Worm (Caenorhabditis elegans) whole organism, late embryonic: ENCODE measurements around the gene nhr-277.

Source experiments
- C08G9.2 ChIP-seq: sonication (generic microtip); optimal IDR thresholded peaks from 2 replicates; lab custom pipeline; 2016; ENCODE audit warnings: mild to moderate bottlenecking, missing genetic modification characterization, moderate library complexity, missing compliant biosample characterization
- F13H6.1 ChIP-seq: sonication (generic microtip); optimal IDR thresholded peaks from 2 replicates; lab custom pipeline; 2016; ENCODE audit warnings: missing genetic modification characterization, missing compliant biosample characterization
- T23F11.4 ChIP-seq: fragments of 200-800 bp; sonication (Bioruptor generic); optimal IDR thresholded peaks from 2 replicates; lab custom pipeline; 2018; ENCODE audit warnings: mild to moderate bottlenecking, missing genetic modification characterization, missing compliant biosample characterization
- Y22D7AL.16 ChIP-seq: sonication (generic microtip); optimal IDR thresholded peaks from 2 replicates; lab custom pipeline; 2016; ENCODE audit warnings: missing genetic modification characterization, missing compliant biosample characterization
- ahr-1 ChIP-seq: sonication (generic microtip); optimal IDR thresholded peaks from 2 replicates; lab custom pipeline; 2016; ENCODE audit warnings: missing genetic modification characterization, missing compliant biosample characterization
- ceh-14 ChIP-seq: sonication (generic microtip); optimal IDR thresholded peaks from 2 replicates; lab custom pipeline; 2016; ENCODE audit warnings: missing genotype, missing genetic modification characterization, missing compliant biosample characterization
- ceh-19 ChIP-seq: fragments of 200-800 bp; sonication (Bioruptor generic); optimal IDR thresholded peaks from 2 replicates; lab custom pipeline; 2018; ENCODE audit warnings: mild to moderate bottlenecking, missing genetic modification characterization, missing compliant biosample characterization
- ceh-2 ChIP-seq: sonication (generic microtip); optimal IDR thresholded peaks from 2 replicates; lab custom pipeline; 2016; ENCODE audit warnings: missing genotype, missing genetic modification characterization, missing compliant biosample characterization
- ceh-34 ChIP-seq: sonication (generic microtip); optimal IDR thresholded peaks from 2 replicates; lab custom pipeline; 2016; ENCODE audit warnings: mild to moderate bottlenecking, missing genetic modification characterization, missing compliant biosample characterization
- ceh-45 ChIP-seq: fragments of 200-800 bp; sonication (Bioruptor generic); IDR thresholded peaks from 2 replicates; pipeline ENCODE4 v1.3.6; 2022; ENCODE audit warnings: missing genetic modification reagents, missing genetic modification characterization, missing compliant biosample characterization
- ceh-48 ChIP-seq: sonication (generic microtip); optimal IDR thresholded peaks from 2 replicates; lab custom pipeline; 2016; ENCODE audit warnings: missing genetic modification characterization, inconsistent platforms, missing compliant biosample characterization
- ceh-6 ChIP-seq: fragments of 200-800 bp; sonication (Bioruptor generic); optimal IDR thresholded peaks from 2 replicates; lab custom pipeline; 2018; ENCODE audit warnings: mild to moderate bottlenecking, missing genetic modification characterization, missing compliant biosample characterization
- ceh-9 ChIP-seq: sonication (generic microtip); optimal IDR thresholded peaks from 2 replicates; lab custom pipeline; 2016; ENCODE audit warnings: mild to moderate bottlenecking, missing genetic modification characterization, inconsistent platforms, missing compliant biosample characterization
- che-1 ChIP-seq: sonication (generic microtip); optimal IDR thresholded peaks from 2 replicates; lab custom pipeline; 2016; ENCODE audit warnings: mild to moderate bottlenecking, missing genetic modification characterization, missing compliant biosample characterization
- dmd-4 ChIP-seq: sonication (generic microtip); optimal IDR thresholded peaks from 2 replicates; lab custom pipeline; 2016; ENCODE audit warnings: borderline replicate concordance, missing genetic modification characterization, missing compliant biosample characterization
- dve-1 ChIP-seq: sonication (generic microtip); optimal IDR thresholded peaks from 2 replicates; lab custom pipeline; 2017; ENCODE audit warnings: antibody characterized with exemption, mild to moderate bottlenecking, missing genetic modification characterization, missing compliant biosample characterization
- eyg-1 ChIP-seq: sonication (generic microtip); optimal IDR thresholded peaks from 2 replicates; lab custom pipeline; 2016; ENCODE audit warnings: missing genotype, missing genetic modification characterization, missing compliant biosample characterization
- fax-1 ChIP-seq: sonication (generic microtip); optimal IDR thresholded peaks from 2 replicates; lab custom pipeline; 2016; ENCODE audit warnings: missing genotype, missing genetic modification characterization, missing compliant biosample characterization
- fkh-10 ChIP-seq: fragments of 150-350 bp; optimal IDR thresholded peaks from 2 replicates; lab custom pipeline; 2014; ENCODE audit warnings: missing biosample characterization, missing genetic modification reagents, missing genetic modification characterization
- fkh-6 ChIP-seq: sonication (generic microtip); optimal IDR thresholded peaks from 2 replicates; lab custom pipeline; 2016; ENCODE audit warnings: missing genetic modification characterization, missing compliant biosample characterization
- hlh-13 ChIP-seq: fragments of 200-800 bp; sonication (Bioruptor generic); optimal IDR thresholded peaks from 2 replicates; lab custom pipeline; 2018; ENCODE audit warnings: mild to moderate bottlenecking, missing genetic modification characterization, missing compliant biosample characterization
- hlh-15 ChIP-seq: sonication (generic microtip); optimal IDR thresholded peaks from 2 replicates; lab custom pipeline; 2016; ENCODE audit warnings: missing genetic modification characterization, missing compliant biosample characterization
- hlh-6 ChIP-seq: sonication (generic microtip); optimal IDR thresholded peaks from 2 replicates; lab custom pipeline; 2016; ENCODE audit warnings: missing genotype, missing genetic modification characterization, missing compliant biosample characterization
- lim-6 ChIP-seq: sonication (generic microtip); optimal IDR thresholded peaks from 2 replicates; lab custom pipeline; 2016; ENCODE audit warnings: missing genetic modification characterization, missing compliant biosample characterization
- mec-3 ChIP-seq: sonication (generic microtip); optimal IDR thresholded peaks from 2 replicates; lab custom pipeline; 2016; ENCODE audit warnings: borderline replicate concordance, missing genetic modification characterization, missing compliant biosample characterization
- nfya-1 ChIP-seq: sonication (generic microtip); optimal IDR thresholded peaks from 2 replicates; lab custom pipeline; 2017; ENCODE audit warnings: missing genetic modification characterization, mild to moderate bottlenecking, missing compliant biosample characterization, antibody characterized with exemption, moderate library complexity
- npax-4 ChIP-seq: sonication (generic microtip); optimal IDR thresholded peaks from 2 replicates; lab custom pipeline; 2016; ENCODE audit warnings: missing genetic modification characterization, missing compliant biosample characterization
- odd-2 ChIP-seq: sonication (generic microtip); optimal IDR thresholded peaks from 2 replicates; lab custom pipeline; 2017; ENCODE audit warnings: antibody characterized with exemption, mild to moderate bottlenecking, missing genetic modification characterization, missing compliant biosample characterization
- pax-1 ChIP-seq: fragments of 150-350 bp; optimal IDR thresholded peaks from 2 replicates; lab custom pipeline; 2014; ENCODE audit warnings: missing biosample characterization, missing genetic modification characterization
- pha-4 ChIP-seq: fragments of 150-350 bp; optimal IDR thresholded peaks from 2 replicates; lab custom pipeline; 2018; ENCODE audit warnings: missing biosample characterization, missing genetic modification reagents, missing genetic modification characterization
- ref-2 ChIP-seq: sonication (generic microtip); optimal IDR thresholded peaks from 2 replicates; lab custom pipeline; 2016; ENCODE audit warnings: missing genetic modification characterization, missing compliant biosample characterization
- rnt-1 ChIP-seq: sonication (generic microtip); optimal IDR thresholded peaks from 2 replicates; lab custom pipeline; 2016; ENCODE audit warnings: missing genetic modification characterization, missing compliant biosample characterization
- sdc-2 ChIP-seq: sonication (generic microtip); optimal IDR thresholded peaks from 2 replicates; lab custom pipeline; 2016; ENCODE audit warnings: missing genotype, missing genetic modification characterization, missing compliant biosample characterization
- sox-4 ChIP-seq: sonication (generic microtip); optimal IDR thresholded peaks from 2 replicates; lab custom pipeline; 2017; ENCODE audit warnings: mild to moderate bottlenecking, missing genetic modification characterization, inconsistent platforms, missing compliant biosample characterization
- syd-9 ChIP-seq: sonication (generic microtip); optimal IDR thresholded peaks from 2 replicates; lab custom pipeline; 2016; ENCODE audit warnings: mild to moderate bottlenecking, missing genetic modification characterization, moderate library complexity, missing compliant biosample characterization
- tbx-2 ChIP-seq: sonication (generic microtip); optimal IDR thresholded peaks from 2 replicates; lab custom pipeline; 2016; ENCODE audit warnings: missing genetic modification characterization, missing compliant biosample characterization
- tbx-7 ChIP-seq: sonication (generic microtip); optimal IDR thresholded peaks from 2 replicates; lab custom pipeline; 2016; ENCODE audit warnings: missing genotype, missing genetic modification characterization, missing compliant biosample characterization
- unc-3 ChIP-seq, 2 experiments: fragments of 200-800 bp in 1 of 2; sonication (Bioruptor generic) in 1 of 2; sonication (generic microtip) in 1 of 2; conservative IDR thresholded peaks in 1 of 2; optimal IDR thresholded peaks in 1 of 2; 2 replicates each; pipeline versions ENCODE4 v1.3.6 to Lab custom; 2016 to 2022; ENCODE audit warnings: missing compliant biosample characterization in 2 of 2, missing genetic modification characterization in 2 of 2, missing genetic modification reagents in 1 of 2
- unc-86 ChIP-seq: sonication (generic microtip); optimal IDR thresholded peaks from 2 replicates; lab custom pipeline; 2016; ENCODE audit warnings: missing genetic modification characterization, missing compliant biosample characterization

nhr-277 gene

ce11 chrIV:2725784-2726183 lies 17.0 kb upstream of the nhr-277 start, which contains the start of gene ubxn-2 (continued):
- TF ChIP-seq pax-1 (tag; lab: Kevin White, UChicago) (no peak), ceh-14 (tag; lab: Kevin White, UChicago) (no peak), tbx-7 (tag; lab: Kevin White, UChicago) (no peak), ref-2 (tag; lab: Kevin White, UChicago) (peak; percentile 15), ceh-45 (GFP tag; lab: Robert Waterston, UW) (no peak; the same call in 1 of the 2 replicates), nfya-1 (tag; lab: Kevin White, UChicago) (peak; percentile 40), ceh-9 (tag; lab: Kevin White, UChicago) (no peak), ceh-2 (peak; percentile 41), ceh-34 (tag; lab: Kevin White, UChicago) (no peak), syd-9 (tag; lab: Kevin White, UChicago) (no peak), hlh-6 (no peak), ceh-6 (GFP tag; lab: Kevin White, UChicago) (no peak), pha-4 (no peak), dve-1 (no peak), fax-1 (tag; lab: Kevin White, UChicago) (no peak), unc-3 (GFP tag; conservative IDR thresholded peaks at IDR 0.05; lab: Robert Waterston, UW) (0 out of 2 replicates have a peak, but pooled peaks have one; percentile 7), unc-3 (tag; optimal IDR thresholded peaks at IDR 0.05; lab: Kevin White, UChicago) (no peak), ceh-19 (GFP tag; lab: Kevin White, UChicago) (no peak), odd-2 (tag; lab: Kevin White, UChicago) (no peak), npax-4 (no peak), fkh-6 (no peak), hlh-15 (tag; lab: Kevin White, UChicago) (no peak), ceh-48 (tag; lab: Kevin White, UChicago) (peak; percentile 7), fkh-10 (GFP tag; lab: Kevin White, UChicago) (no peak), tbx-2 (no peak), che-1 (tag; lab: Kevin White, UChicago) (no peak)
- TF ChIP-seq, all 69 proteins: peak for 14

ce11 chrIV:2729957-2730356 lies 12.8 kb upstream of the nhr-277 start, which contains the start of gene Y94H6A.2:
TSS of gene Y94H6A.2 (plus strand) at chrIV:2730292.
- no peak for TF ChIP-seq Y22D7AL.16 (tag; lab: Kevin White, UChicago)
- no peak for TF ChIP-seq eyg-1 (tag; lab: Kevin White, UChicago)
- no peak for TF ChIP-seq dmd-4
- no peak for TF ChIP-seq ceh-9 (tag; lab: Kevin White, UChicago)
- no peak for TF ChIP-seq ceh-6 (GFP tag; lab: Kevin White, UChicago)
- no peak for TF ChIP-seq nfya-1 (tag; lab: Kevin White, UChicago)
- TF ChIP-seq sdc-2 (tag; lab: Kevin White, UChicago): no peak
- no peak for TF ChIP-seq F13H6.1 (tag; lab: Kevin White, UChicago)
- TF ChIP-seq ceh-14 (tag; lab: Kevin White, UChicago): no peak
- TF ChIP-seq unc-3 (GFP tag; conservative IDR thresholded peaks at IDR 0.05; lab: Robert Waterston, UW): no peak
- TF ChIP-seq unc-3 (tag; optimal IDR thresholded peaks at IDR 0.05; lab: Kevin White, UChicago): no peak
- TF ChIP-seq mec-3: no peak
- no peak for TF ChIP-seq pax-1 (tag; lab: Kevin White, UChicago)
- no peak for TF ChIP-seq rnt-1 (tag; lab: Kevin White, UChicago)
- TF ChIP-seq ref-2 (tag; lab: Kevin White, UChicago): no peak

- TF ChIP-seq hlh-6: no peak
- TF ChIP-seq dve-1: no peak
- no peak for TF ChIP-seq unc-86 (tag; lab: Kevin White, UChicago)
- no peak for TF ChIP-seq hlh-13 (GFP tag; lab: Kevin White, UChicago)
- TF ChIP-seq lim-6: no peak
- no peak for TF ChIP-seq ahr-1 (tag; lab: Kevin White, UChicago)
- TF ChIP-seq T23F11.4 (GFP tag; lab: Kevin White, UChicago): no peak
- TF ChIP-seq C08G9.2: no peak
- no peak for TF ChIP-seq dmd-4
- no peak for TF ChIP-seq sox-4
Measured at ce11 chrIV:2734675-2735074, 8.1 kb upstream of the nhr-277 start.
